Worm (Caenorhabditis elegans) whole organism, L1 larva: Measurements from ENCODE around the gene zyg-1.

Experiments
- blmp-1 ChIP-seq: fragments of 150-350 bp; optimal IDR thresholded peaks from 2 replicates; lab custom pipeline; 2014; ENCODE audit warnings: missing biosample characterization, missing genetic modification characterization
- dpl-1 ChIP-seq, 3 experiments: fragments of 150-350 bp in 2 of 3; sonication (generic microtip) in 1 of 3; optimal IDR thresholded peaks; 2 replicates each; lab custom pipeline; 2014 to 2017; ENCODE audit warnings: missing biosample characterization in 3 of 3, missing genetic modification characterization in 3 of 3, missing genetic modification reagents in 3 of 3
- lin-13 ChIP-seq: fragments of 150-350 bp; optimal IDR thresholded peaks from 2 replicates; lab custom pipeline; 2014; ENCODE audit warnings: missing biosample characterization, missing genetic modification reagents, missing genetic modification characterization
- lin-14 ChIP-seq: fragments of 200-800 bp; sonication (Bioruptor generic); optimal IDR thresholded peaks from 2 replicates; lab custom pipeline; 2018; ENCODE audit warnings: mild to moderate bottlenecking, missing genetic modification characterization, moderate library complexity, missing compliant biosample characterization
- lin-39 ChIP-seq: fragments of 150-350 bp; optimal IDR thresholded peaks from 2 replicates; lab custom pipeline; 2014; ENCODE audit warnings: missing biosample characterization, missing genetic modification reagents, missing genetic modification characterization
- mab-9 ChIP-seq: fragments of 200-800 bp; sonication (Bioruptor generic); IDR thresholded peaks from 2 replicates; pipeline ENCODE4 v1.3.6; 2022; ENCODE audit warnings: missing genetic modification reagents, missing genetic modification characterization, missing compliant biosample characterization
- nhr-11 ChIP-seq: fragments of 150-350 bp; optimal IDR thresholded peaks from 2 replicates; lab custom pipeline; 2014; ENCODE audit warnings: missing biosample characterization, missing genetic modification characterization
- pag-3 ChIP-seq: sonication (generic microtip); optimal IDR thresholded peaks from 2 replicates; lab custom pipeline; 2017; ENCODE audit warnings: missing genetic modification characterization, mild to moderate bottlenecking, missing compliant biosample characterization, antibody characterized with exemption, borderline replicate concordance; ENCODE audit not compliant: insufficient read depth
- pax-3 ChIP-seq: fragments of 200-800 bp; sonication (Bioruptor generic); optimal IDR thresholded peaks from 2 replicates; lab custom pipeline; 2018; ENCODE audit warnings: mild to moderate bottlenecking, missing genetic modification characterization, moderate library complexity, missing compliant biosample characterization
- pqm-1 ChIP-seq: sonication (generic microtip); optimal IDR thresholded peaks from 3 replicates; lab custom pipeline; 2017; ENCODE audit warnings: missing biosample characterization, missing genetic modification characterization
- skn-1 ChIP-seq: fragments of 150-350 bp; optimal IDR thresholded peaks from 2 replicates; lab custom pipeline; 2014; ENCODE audit warnings: missing biosample characterization, missing genetic modification characterization
- unc-130 ChIP-seq: fragments of 150-350 bp; optimal IDR thresholded peaks from 2 replicates; lab custom pipeline; 2017; ENCODE audit warnings: missing biosample characterization, missing genetic modification characterization, inconsistent platforms
- unc-62 ChIP-seq: fragments of 150-350 bp; optimal IDR thresholded peaks from 2 replicates; lab custom pipeline; 2014; ENCODE audit warnings: missing biosample characterization, missing genetic modification reagents, missing genetic modification characterization
- ztf-11 ChIP-seq, 2 experiments: sonication (generic microtip); optimal IDR thresholded peaks; 2 replicates each; lab custom pipeline; 2016 to 2017; ENCODE audit warnings: missing genetic modification characterization in 2 of 2, missing biosample characterization in 1 of 2, missing compliant biosample characterization in 1 of 2

DNA sequence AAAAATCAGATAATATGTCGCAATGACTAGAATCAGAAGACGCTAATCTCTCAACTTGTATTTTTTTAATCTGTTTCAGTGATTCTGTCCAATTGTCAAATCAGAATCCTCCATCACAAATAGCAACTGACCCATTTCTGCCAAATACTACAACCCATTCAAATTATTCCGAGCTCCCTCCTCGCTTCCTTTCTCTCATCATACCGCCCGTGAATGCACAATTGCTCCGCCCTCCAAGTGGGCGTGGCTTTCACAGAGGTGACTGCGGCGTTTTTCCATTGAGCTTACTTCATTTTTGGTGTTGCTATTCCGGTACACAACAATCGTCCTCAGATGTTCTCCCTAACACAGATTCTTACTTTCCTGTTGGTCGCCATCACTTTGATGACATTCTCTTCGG, 31.2 kb downstream of the zyg-1 start, which contains the start of gene flp-27:
- TF ChIP-seq dpl-1 (GFP tag; optimal IDR thresholded peaks at IDR 0.05; lab: Kevin White, UChicago) (no peak), ztf-11 (tag; optimal IDR thresholded peaks at IDR 0.05; lab: Kevin White, UChicago) (no peak), lin-14 (GFP tag; lab: Kevin White, UChicago) (no peak), unc-130 (tag; lab: Kevin White, UChicago) (no peak), nhr-11 (tag; lab: Kevin White, UChicago) (no peak), pag-3 (tag; lab: Kevin White, UChicago) (no peak), lin-39 (tag; lab: Kevin White, UChicago) (no peak), pax-3 (tag; lab: Kevin White, UChicago) (no peak), pqm-1 (no peak), skn-1 (tag; lab: Kevin White, UChicago) (no peak), blmp-1 (tag; lab: Kevin White, UChicago) (no peak), mab-9 (GFP tag; lab: Robert Waterston, UW) (no peak), unc-62 (GFP tag; lab: Kevin White, UChicago) (no peak), lin-13 (GFP tag; lab: Kevin White, UChicago) (no peak)
